Fruit fly (Drosophila melanogaster) whole organism, embryonic: ENCODE data around the gene CG15375.

Experiments
- Atf-2 ChIP-seq: fragments of 200-800 bp; sonication (Bioruptor generic); optimal IDR thresholded peaks from 2 replicates; lab custom pipeline; 2016; ENCODE audit warnings: missing biosample characterization, missing genetic modification characterization
- Blimp-1 ChIP-seq: fragments of 200-800 bp; sonication (Bioruptor generic); optimal IDR thresholded peaks from 3 replicates; lab custom pipeline; 2018; ENCODE audit warnings: missing biosample characterization, missing genetic modification characterization, mild to moderate bottlenecking, moderate library complexity, missing genetic modification reagents
- CG10147 ChIP-seq: fragments of 200-800 bp; sonication (Bioruptor generic); optimal IDR thresholded peaks from 2 replicates; lab custom pipeline; 2019; ENCODE audit warnings: missing biosample characterization, mild to moderate bottlenecking, missing genetic modification characterization, moderate library complexity
- CG10267 ChIP-seq: fragments of 200-800 bp; sonication (Bioruptor generic); optimal IDR thresholded peaks from 2 replicates; lab custom pipeline; 2018; ENCODE audit warnings: missing biosample characterization, mild to moderate bottlenecking, missing genetic modification characterization, moderate library complexity
- CG10462 ChIP-seq: fragments of 200-800 bp; sonication (Bioruptor generic); optimal IDR thresholded peaks from 2 replicates; lab custom pipeline; 2016; ENCODE audit warnings: missing biosample characterization, missing genetic modification characterization
- CG11560 ChIP-seq: fragments of 200-800 bp; sonication (Bioruptor generic); IDR thresholded peaks from 3 replicates; pipeline ENCODE4 v1.3.6; 2022; ENCODE audit warnings: missing biosample characterization, missing genetic modification characterization
- CG11696 ChIP-seq: fragments of 200-800 bp; sonication (Bioruptor generic); IDR thresholded peaks from 2 replicates; pipeline ENCODE4 v1.3.6; 2022; ENCODE audit warnings: missing biosample characterization, missing genetic modification characterization
- CG12299 ChIP-seq: fragments of 200-800 bp; sonication (Bioruptor generic); optimal IDR thresholded peaks from 2 replicates; lab custom pipeline; 2018; ENCODE audit warnings: missing biosample characterization, mild to moderate bottlenecking, missing genetic modification characterization
- CG13775 ChIP-seq: fragments of 200-800 bp; sonication (Bioruptor generic); optimal IDR thresholded peaks from 3 replicates; lab custom pipeline; 2017; ENCODE audit warnings: missing biosample characterization, mild to moderate bottlenecking, missing genetic modification characterization
- CG1603 ChIP-seq: fragments of 200-800 bp; sonication (Bioruptor generic); optimal IDR thresholded peaks from 2 replicates; lab custom pipeline; 2019; ENCODE audit warnings: missing biosample characterization, mild to moderate bottlenecking, missing genetic modification characterization, moderate library complexity
- CG16815 ChIP-seq: fragments of 200-800 bp; sonication (Bioruptor generic); optimal IDR thresholded peaks from 3 replicates; lab custom pipeline; 2017; ENCODE audit warnings: missing biosample characterization, mild to moderate bottlenecking, missing genetic modification characterization
- CG17385 ChIP-seq: fragments of 200-800 bp; sonication (Bioruptor generic); optimal IDR thresholded peaks from 3 replicates; lab custom pipeline; 2018; ENCODE audit warnings: missing biosample characterization, mild to moderate bottlenecking, missing genetic modification characterization
- CG17829 ChIP-seq: fragments of 200-800 bp; optimal IDR thresholded peaks from 2 replicates; lab custom pipeline; 2019; ENCODE audit warnings: missing biosample characterization, mild to moderate bottlenecking, missing genetic modification characterization, moderate library complexity
- CG1792 ChIP-seq: fragments of 200-800 bp; sonication (Bioruptor generic); optimal IDR thresholded peaks from 2 replicates; lab custom pipeline; 2016; ENCODE audit warnings: missing biosample characterization, missing genetic modification characterization
- CG2678 ChIP-seq: fragments of 200-800 bp; sonication (Bioruptor generic); optimal IDR thresholded peaks from 3 replicates; lab custom pipeline; 2019; ENCODE audit warnings: missing biosample characterization, mild to moderate bottlenecking, missing genetic modification characterization, moderate library complexity
- CG30403 ChIP-seq: fragments of 200-800 bp; sonication (Bioruptor generic); optimal IDR thresholded peaks from 3 replicates; lab custom pipeline; 2016; ENCODE audit warnings: missing biosample characterization, missing genetic modification characterization
- CG32532 ChIP-seq: fragments of 200-800 bp; sonication (Bioruptor generic); IDR thresholded peaks from 2 replicates; pipeline ENCODE4 v1.3.6; 2022; ENCODE audit warnings: missing biosample characterization, missing genetic modification characterization
- CG6254 ChIP-seq: fragments of 200-800 bp; sonication (Bioruptor generic); optimal IDR thresholded peaks from 3 replicates; lab custom pipeline; 2017; ENCODE audit warnings: mild to moderate bottlenecking, missing biosample characterization, missing genetic modification reagents, missing genetic modification characterization
- CG6813 ChIP-seq: fragments of 200-800 bp; sonication (Bioruptor generic); optimal IDR thresholded peaks from 2 replicates; lab custom pipeline; 2017; ENCODE audit warnings: missing biosample characterization, missing genetic modification characterization, mild to moderate bottlenecking, moderate library complexity, missing genetic modification reagents
- CG7357 ChIP-seq: fragments of 200-800 bp; sonication (Bioruptor generic); IDR thresholded peaks from 3 replicates; pipeline ENCODE4 v1.3.6; 2022; ENCODE audit warnings: missing biosample characterization, missing genetic modification characterization
- CG7839 ChIP-seq: fragments of 200-800 bp; sonication (Bioruptor generic); optimal IDR thresholded peaks from 3 replicates; lab custom pipeline; 2018; ENCODE audit warnings: missing biosample characterization, mild to moderate bottlenecking, missing genetic modification characterization, moderate library complexity
- CG8290 ChIP-seq, 3 experiments: fragments of 200-800 bp; sonication (Bioruptor generic); optimal IDR thresholded peaks; 2 replicates each; lab custom pipeline; 2016 to 2019; ENCODE audit warnings: missing biosample characterization in 3 of 3, missing genetic modification characterization in 3 of 3, mild to moderate bottlenecking in 2 of 3, moderate library complexity in 1 of 3
- CG8924 ChIP-seq: fragments of 200-800 bp; optimal IDR thresholded peaks from 3 replicates; lab custom pipeline; 2019; ENCODE audit warnings: missing biosample characterization, mild to moderate bottlenecking, missing genetic modification characterization, moderate library complexity
- CG9727 ChIP-seq: fragments of 200-800 bp; sonication (Bioruptor generic); optimal IDR thresholded peaks from 3 replicates; lab custom pipeline; 2017; ENCODE audit warnings: missing biosample characterization, mild to moderate bottlenecking, missing genetic modification characterization
- CoRest ChIP-seq: fragments of 200-800 bp; sonication (Bioruptor generic); optimal IDR thresholded peaks from 3 replicates; lab custom pipeline; 2018; ENCODE audit warnings: missing biosample characterization, mild to moderate bottlenecking, missing genetic modification characterization, moderate library complexity
- D19A ChIP-seq: fragments of 200-800 bp; optimal IDR thresholded peaks from 3 replicates; lab custom pipeline; 2019; ENCODE audit warnings: missing biosample characterization, mild to moderate bottlenecking, missing genetic modification characterization, moderate library complexity
- Drgx ChIP-seq: fragments of 200-800 bp; sonication (Bioruptor generic); IDR thresholded peaks from 2 replicates; pipeline ENCODE4 v1.3.6; 2022; ENCODE audit warnings: missing biosample characterization, missing genetic modification characterization
- Ets65A ChIP-seq: fragments of 200-800 bp; sonication (Bioruptor generic); peaks from one replicate; lab custom pipeline; 2016; ENCODE audit warnings: missing biosample characterization, missing genetic modification characterization
- Gug ChIP-seq: fragments of 200-800 bp; sonication (Bioruptor generic); IDR thresholded peaks from 4 replicates; pipeline ENCODE4 v1.3.6; 2022; ENCODE audit warnings: missing biosample characterization, missing genetic modification characterization
- Hsf ChIP-seq: fragments of 200-800 bp; sonication (Bioruptor generic); optimal IDR thresholded peaks from 3 replicates; lab custom pipeline; 2016; ENCODE audit warnings: missing biosample characterization, missing genetic modification characterization
- Mrtf ChIP-seq: fragments of 200-800 bp; sonication (Bioruptor generic); IDR thresholded peaks from 3 replicates; pipeline ENCODE4 v1.3.6; 2022; ENCODE audit warnings: missing biosample characterization, missing genetic modification characterization
- Opbp ChIP-seq: fragments of 200-800 bp; sonication (Bioruptor generic); IDR thresholded peaks from 3 replicates; pipeline ENCODE4 v1.3.6; 2022; ENCODE audit warnings: missing biosample characterization, missing genetic modification characterization; ENCODE audit not compliant: partially characterized antibody
- PHDP ChIP-seq: fragments of 200-800 bp; sonication (Bioruptor generic); optimal IDR thresholded peaks from 3 replicates; lab custom pipeline; 2018; ENCODE audit warnings: missing biosample characterization, mild to moderate bottlenecking, missing genetic modification characterization, moderate library complexity
- Pdp1 ChIP-seq, 2 experiments: fragments of 200-800 bp; sonication (Bioruptor generic); optimal IDR thresholded peaks; 3 replicates each; lab custom pipeline; 2016; ENCODE audit warnings: missing biosample characterization in 2 of 2, missing genetic modification characterization in 2 of 2, mild to moderate bottlenecking in 1 of 2, moderate library complexity in 1 of 2
- Ptx1 ChIP-seq: fragments of 200-800 bp; sonication (Bioruptor generic); IDR thresholded peaks from 2 replicates; pipeline ENCODE4 v1.3.6; 2022; ENCODE audit warnings: missing biosample characterization, missing genetic modification characterization
- Xrp1 ChIP-seq: fragments of 200-800 bp; sonication (Bioruptor generic); IDR thresholded peaks from 2 replicates; pipeline ENCODE4 v1.3.6; 2022; ENCODE audit warnings: missing biosample characterization, missing genetic modification characterization
- YL-1 ChIP-seq: fragments of 200-800 bp; sonication (Bioruptor generic); optimal IDR thresholded peaks from 3 replicates; lab custom pipeline; 2017; ENCODE audit warnings: missing biosample characterization, mild to moderate bottlenecking, missing genetic modification characterization
- ap ChIP-seq: fragments of 200-800 bp; sonication (Bioruptor generic); IDR thresholded peaks from 2 replicates; pipeline ENCODE4 v1.3.6; 2022; ENCODE audit warnings: missing biosample characterization, missing genetic modification characterization
- bsh ChIP-seq, 2 experiments: fragments of 200-800 bp; sonication (Bioruptor generic); optimal IDR thresholded peaks; 2 replicates each; lab custom pipeline; 2017 to 2018; ENCODE audit warnings: mild to moderate bottlenecking in 2 of 2, missing biosample characterization in 2 of 2, missing genetic modification characterization in 2 of 2, moderate library complexity in 1 of 2
- chif ChIP-seq, 2 experiments: fragments of 200-800 bp; sonication (Bioruptor generic); optimal IDR thresholded peaks; 3 replicates each; lab custom pipeline; 2016; ENCODE audit warnings: missing biosample characterization in 2 of 2, missing genetic modification characterization in 2 of 2
- dmrt11E ChIP-seq: fragments of 200-800 bp; sonication (Bioruptor generic); optimal IDR thresholded peaks from 3 replicates; lab custom pipeline; 2018; ENCODE audit warnings: missing biosample characterization, mild to moderate bottlenecking, missing genetic modification characterization, moderate library complexity
- dysf ChIP-seq: fragments of 200-800 bp; sonication (Bioruptor generic); IDR thresholded peaks from 3 replicates; pipeline ENCODE4 v1.3.6; 2022; ENCODE audit warnings: missing biosample characterization, missing genetic modification characterization
- grau ChIP-seq: fragments of 200-800 bp; optimal IDR thresholded peaks from 3 replicates; lab custom pipeline; 2019; ENCODE audit warnings: missing biosample characterization, mild to moderate bottlenecking, missing genetic modification characterization, moderate library complexity
- lmd ChIP-seq: fragments of 200-800 bp; sonication (Bioruptor generic); IDR thresholded peaks from 2 replicates; pipeline ENCODE4 v1.3.6; 2022; ENCODE audit warnings: missing biosample characterization, missing genetic modification characterization
- mam ChIP-seq: fragments of 200-800 bp; sonication (Bioruptor generic); optimal IDR thresholded peaks from 3 replicates; lab custom pipeline; 2016; ENCODE audit warnings: missing biosample characterization, missing genetic modification characterization
- nom ChIP-seq: fragments of 200-800 bp; sonication (Bioruptor generic); optimal IDR thresholded peaks from 2 replicates; lab custom pipeline; 2017; ENCODE audit warnings: missing biosample characterization, missing genetic modification characterization, mild to moderate bottlenecking, moderate library complexity, missing genetic modification reagents
- pfk ChIP-seq: fragments of 200-800 bp; sonication (Bioruptor generic); optimal IDR thresholded peaks from 2 replicates; lab custom pipeline; 2018; ENCODE audit warnings: missing biosample characterization, mild to moderate bottlenecking, missing genetic modification characterization, moderate library complexity
- sisA ChIP-seq: fragments of 200-800 bp; sonication (Bioruptor generic); IDR thresholded peaks from 2 replicates; pipeline ENCODE4 v1.3.6; 2022; ENCODE audit warnings: missing biosample characterization, missing genetic modification characterization
- trem ChIP-seq: fragments of 200-800 bp; optimal IDR thresholded peaks from 3 replicates; lab custom pipeline; 2019; ENCODE audit warnings: missing biosample characterization, mild to moderate bottlenecking, missing genetic modification characterization, moderate library complexity

CG15375 gene

dm6 chrX:4106756-4107155 lies 5.6 kb downstream of the CG15375 start (continued):
- TF ChIP-seq Blimp-1 (peak; percentile 28), bsh (GFP tag; optimal IDR thresholded peaks at IDR 0.05; lab: Kevin White, UChicago) (peak; percentile 3 to 53), YL-1 (GFP tag; lab: Kevin White, UChicago) (no peak), pfk (GFP tag; lab: Kevin White, UChicago) (no peak), Gug (GFP tag; lab: Robert Waterston, UW) (0 out of 4 replicates have a peak, but pooled peaks have one; percentile 4), CG1603 (peak; percentile 51), Opbp (no peak), Atf-2 (GFP tag; lab: Kevin White, UChicago) (no peak), Drgx (GFP tag; lab: Robert Waterston, UW) (peak; percentile 67), CG16815 (peak; percentile 29), CG7839 (peak; percentile 56), CG8290 (GFP tag; optimal IDR thresholded peaks at IDR 0.05; lab: Kevin White, UChicago) (no peak), CG8290 (tag; optimal IDR thresholded peaks at IDR 0.05; lab: Kevin White, UChicago) (peak in 1 of 2 experiments; percentile 35), CG13775 (GFP tag; lab: Kevin White, UChicago) (peak; percentile 9), CG6254 (GFP tag; lab: Kevin White, UChicago) (peak; percentile 14), CG30403 (GFP tag; lab: Kevin White, UChicago) (peak; percentile 34), dysf (GFP tag; lab: Robert Waterston, UW) (peak; percentile 35; the same call in 2 of the 3 replicates), Ptx1 (GFP tag; lab: Robert Waterston, UW) (peak; percentile 35; the same call in 1 of the 2 replicates), CG17385 (no peak), CG2678 (tag; lab: Kevin White, UChicago) (peak; percentile 54), trem (tag; lab: Kevin White, UChicago) (peak; percentile 3), nom (GFP tag; lab: Kevin White, UChicago) (peak; percentile 37), CG9727 (GFP tag; lab: Kevin White, UChicago) (peak; percentile 64), CoRest (tag; lab: Kevin White, UChicago) (peak; percentile 29), CG32532 (GFP tag; lab: Robert Waterston, UW) (peak; percentile 40; the same call in 1 of the 2 replicates), ap (no peak), CG12299 (tag; lab: Kevin White, UChicago) (no peak), Pdp1 (GFP tag; optimal IDR thresholded peaks at IDR 0.05; lab: Kevin White, UChicago) (peak in 1 of 2 experiments; percentile 8), CG6813 (peak; percentile 55), dmrt11E (peak; percentile 57), lmd (GFP tag; lab: Robert Waterston, UW) (0 out of 2 replicates have a peak, but pooled peaks have one; percentile 4), CG10462 (GFP tag; lab: Kevin White, UChicago) (no peak), sisA (GFP tag; lab: Robert Waterston, UW) (peak; percentile 24; the same call in 1 of the 2 replicates), PHDP (tag; lab: Kevin White, UChicago) (peak; percentile 21), CG1792 (GFP tag; lab: Kevin White, UChicago) (no peak), CG10267 (tag; lab: Kevin White, UChicago) (peak; percentile 21), chif (GFP tag; optimal IDR thresholded peaks at IDR 0.05; lab: Kevin White, UChicago) (peak in 1 of 2 experiments; percentile 33), D19A (peak; percentile 29), Mrtf (GFP tag; lab: Robert Waterston, UW) (0 out of 3 replicates have a peak, but pooled peaks have one; percentile 14), mam (peak; percentile 23), CG8924 (tag; lab: Kevin White, UChicago) (peak; percentile 44), grau (tag; lab: Kevin White, UChicago) (peak; percentile 45), CG17829 (peak; percentile 48), Xrp1 (GFP tag; lab: Robert Waterston, UW) (peak; percentile 37; the same call in 1 of the 2 replicates), CG7357 (GFP tag; lab: Robert Waterston, UW) (0 out of 3 replicates have a peak, but pooled peaks have one; percentile 19), CG11696 (GFP tag; lab: Robert Waterston, UW) (peak; percentile 77), CG10147 (GFP tag; lab: Kevin White, UChicago) (no peak), CG11560 (tag; lab: Robert Waterston, UW) (0 out of 3 replicates have a peak, but pooled peaks have one; percentile 48), Ets65A (GFP tag; lab: Kevin White, UChicago) (peak; percentile 93), Hsf (GFP tag; lab: Kevin White, UChicago) (peak; percentile 29)
